Worm (Caenorhabditis elegans) whole organism, midembryonic: Measurements from ENCODE around the gene cyp-13A6.

Experiments
- T22C8.4 ChIP-seq: fragments of 200-800 bp; sonication (Bioruptor generic); IDR thresholded peaks from 2 replicates; pipeline ENCODE4 v1.3.6; 2022; ENCODE audit warnings: missing genetic modification characterization, missing compliant biosample characterization
- cog-1 ChIP-seq: sonication (generic microtip); optimal IDR thresholded peaks from 2 replicates; lab custom pipeline; 2016; ENCODE audit warnings: missing genetic modification characterization, missing compliant biosample characterization
- flt-1 ChIP-seq: fragments of 200-800 bp; sonication (Bioruptor generic); IDR thresholded peaks from 2 replicates; pipeline ENCODE4 v1.3.6; 2022; ENCODE audit warnings: missing genetic modification characterization, missing compliant biosample characterization
- klf-2 ChIP-seq: fragments of 200-800 bp; sonication (Bioruptor generic); conservative IDR thresholded peaks from 2 replicates; pipeline ENCODE4 v1.3.6; 2022; ENCODE audit warnings: missing genetic modification reagents, missing genetic modification characterization, missing compliant biosample characterization
- med-1 ChIP-seq: sonication (generic microtip); optimal IDR thresholded peaks from 2 replicates; lab custom pipeline; 2017; ENCODE audit warnings: missing genetic modification characterization, mild to moderate bottlenecking, missing compliant biosample characterization, antibody characterized with exemption, missing genetic modification reagents; ENCODE audit not compliant: insufficient read depth
- ref-1 ChIP-seq: fragments of 200-800 bp; sonication (Bioruptor generic); conservative IDR thresholded peaks from 2 replicates; pipeline ENCODE4 v1.3.6; 2022; ENCODE audit warnings: missing genetic modification reagents, missing genetic modification characterization, missing compliant biosample characterization
- tab-1 ChIP-seq: fragments of 200-800 bp; sonication (Bioruptor generic); IDR thresholded peaks from 2 replicates; pipeline ENCODE4 v1.3.6; 2022; ENCODE audit warnings: missing genetic modification characterization, missing compliant biosample characterization
- ztf-23 ChIP-seq: fragments of 200-800 bp; sonication (Bioruptor generic); IDR thresholded peaks from 2 replicates; pipeline ENCODE4 v1.3.6; 2022; ENCODE audit warnings: missing genetic modification reagents, missing genetic modification characterization, missing compliant biosample characterization
- ztf-29 ChIP-seq: fragments of 200-800 bp; sonication (Bioruptor generic); IDR thresholded peaks from 2 replicates; pipeline ENCODE4 v1.3.6; 2022; ENCODE audit warnings: missing genetic modification reagents, missing genetic modification characterization, missing compliant biosample characterization

The cyp-13A6 gene

DNA sequence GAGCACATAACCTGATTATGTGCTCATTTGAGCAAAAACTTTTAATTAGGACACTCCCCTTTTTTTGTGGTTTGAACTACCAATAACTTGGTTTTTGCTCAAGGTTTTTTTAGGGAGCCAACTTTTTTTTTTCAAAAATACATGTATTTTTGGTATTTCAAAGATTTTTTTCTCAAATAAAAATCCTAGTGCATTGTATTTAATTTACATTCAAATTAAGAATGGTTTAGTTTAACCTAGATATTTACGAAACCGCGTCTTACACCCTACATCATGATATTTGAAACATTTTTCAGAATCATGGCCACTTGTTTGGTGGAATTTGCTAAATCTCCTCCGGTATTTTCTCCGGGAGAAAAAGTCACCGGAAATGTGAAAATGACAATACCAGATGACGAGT, 32.3 kb upstream of the cyp-13A6 start, which contains the start of gene arrd-5:
TSS of gene arrd-5 (plus strand) at position 301 of the 400 bp plus-strand sequence.
- TF ChIP-seq tab-1 (GFP tag; lab: Robert Waterston, UW), result no peak
- no peak for TF ChIP-seq ref-1 (GFP tag; lab: Robert Waterston, UW)
- TF ChIP-seq flt-1 (GFP tag; lab: Robert Waterston, UW), result no peak
- no peak for TF ChIP-seq klf-2 (GFP tag; lab: Robert Waterston, UW)
- no peak for TF ChIP-seq ztf-29 (GFP tag; lab: Robert Waterston, UW)

- TF ChIP-seq med-1 (GFP tag; lab: Kevin White, UChicago) (no peak), klf-2 (GFP tag; lab: Robert Waterston, UW) (no peak), ztf-23 (GFP tag; lab: Robert Waterston, UW) (no peak), ztf-29 (GFP tag; lab: Robert Waterston, UW) (no peak), T22C8.4 (GFP tag; lab: Robert Waterston, UW) (no peak), cog-1 (tag; lab: Kevin White, UChicago) (no peak), ref-1 (GFP tag; lab: Robert Waterston, UW) (no peak), tab-1 (GFP tag; lab: Robert Waterston, UW) (no peak)
These were observed 31.2 kb upstream of the cyp-13A6 start, which contains the start of gene ZK938.3 for ce11 chrII:9833855-9834254. TSS of gene ZK938.3 (minus strand) at chrII:9833955.

DNA sequence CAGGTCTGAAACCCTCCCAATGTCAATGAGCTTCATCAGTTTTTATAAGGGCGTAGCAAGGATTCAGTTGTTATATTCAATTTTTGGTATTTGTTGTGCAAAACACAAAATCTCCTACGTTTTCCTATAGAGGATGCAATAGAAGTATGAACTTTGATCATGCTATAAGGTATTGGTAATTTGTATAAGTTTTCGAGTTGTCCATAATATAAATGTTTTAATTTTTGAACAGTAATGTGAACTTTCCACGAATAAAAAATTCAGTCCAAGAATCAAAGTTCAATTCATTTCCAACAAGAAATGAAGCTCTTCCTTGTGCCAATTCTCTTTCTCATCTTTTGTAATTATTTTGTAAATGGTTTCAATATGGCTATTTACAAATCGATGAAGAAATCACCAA, 28.4 kb upstream of the cyp-13A6 start, which contains the start of gene ZK938.12:
TSS of gene ZK938.12 (plus strand) at position 301 of the 400 bp plus-strand sequence.
- TF ChIP-seq ztf-29 (GFP tag; lab: Robert Waterston, UW), result no peak
- no peak for TF ChIP-seq cog-1 (tag; lab: Kevin White, UChicago)
- TF ChIP-seq ztf-23 (GFP tag; lab: Robert Waterston, UW), result no peak

DNA sequence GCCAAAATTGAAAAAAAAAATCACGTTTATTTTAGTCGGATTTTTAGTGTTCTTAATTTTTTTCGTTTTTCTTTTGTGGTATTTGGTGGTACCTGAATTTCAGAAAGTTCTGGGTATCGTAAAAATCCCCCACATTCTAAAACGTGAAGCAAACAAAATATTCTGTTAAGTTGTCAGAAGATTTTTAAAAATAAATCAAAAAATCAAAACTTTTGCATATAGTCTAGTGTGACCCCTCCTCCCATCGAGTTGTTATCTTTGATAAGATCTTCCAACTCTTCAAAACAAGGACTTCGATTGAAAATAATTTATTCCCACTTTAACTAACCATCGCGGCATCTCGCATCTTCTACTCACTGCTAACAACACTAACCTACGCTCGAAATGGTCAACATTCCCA, 26.5 kb upstream of the cyp-13A6 start, which contains the start of gene ZK938.1:
TSS of gene ZK938.1 (plus strand) at position 301 of the 400 bp plus-strand sequence.
- no peak for TF ChIP-seq tab-1 (GFP tag; lab: Robert Waterston, UW)
- TF ChIP-seq ztf-23 (GFP tag; lab: Robert Waterston, UW), result no peak
- TF ChIP-seq flt-1 (GFP tag; lab: Robert Waterston, UW), result no peak
- TF ChIP-seq ref-1 (GFP tag; lab: Robert Waterston, UW), result no peak
- no peak for TF ChIP-seq ztf-29 (GFP tag; lab: Robert Waterston, UW)
- TF ChIP-seq T22C8.4 (GFP tag; lab: Robert Waterston, UW), result no peak
- no peak for TF ChIP-seq klf-2 (GFP tag; lab: Robert Waterston, UW)
- TF ChIP-seq cog-1 (tag; lab: Kevin White, UChicago), result no peak
- TF ChIP-seq med-1 (GFP tag; lab: Kevin White, UChicago), result no peak

DNA sequence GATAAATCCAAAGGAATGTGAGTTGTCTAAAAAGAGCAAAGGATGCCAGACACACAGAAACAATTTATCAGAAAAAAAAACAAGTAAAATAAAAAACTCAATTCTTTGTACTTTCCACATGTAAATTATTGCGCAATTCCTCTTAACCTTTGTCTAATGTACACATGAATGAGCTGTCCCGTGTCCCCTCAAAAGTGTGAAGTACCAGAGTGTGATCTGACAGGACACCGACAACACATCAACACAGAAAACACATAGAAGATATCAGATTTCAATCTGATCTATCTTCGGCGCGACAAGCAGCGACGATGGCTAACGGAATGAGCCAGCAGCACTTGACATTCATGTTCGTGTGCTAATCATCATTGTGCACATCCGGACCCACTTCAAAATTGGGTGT, 25.9 kb upstream of the cyp-13A6 start:
- TF ChIP-seq klf-2 (GFP tag; lab: Robert Waterston, UW), result no peak
- no peak for TF ChIP-seq tab-1 (GFP tag; lab: Robert Waterston, UW)
- no peak for TF ChIP-seq ztf-29 (GFP tag; lab: Robert Waterston, UW)
- no peak for TF ChIP-seq T22C8.4 (GFP tag; lab: Robert Waterston, UW)
- TF ChIP-seq ztf-23 (GFP tag; lab: Robert Waterston, UW), result no peak
- no peak for TF ChIP-seq cog-1 (tag; lab: Kevin White, UChicago)

- TF ChIP-seq T22C8.4 (GFP tag; lab: Robert Waterston, UW) (no peak), ztf-29 (GFP tag; lab: Robert Waterston, UW) (no peak), ztf-23 (GFP tag; lab: Robert Waterston, UW) (no peak)
These were observed 25.2 kb upstream of the cyp-13A6 start, which contains the start of gene eyg-1 for ce11 chrII:9827852-9828251. TSS of gene eyg-1 (minus strand) at chrII:9827952.

ce11 chrII:9826946-9827345, 24.3 kb upstream of the cyp-13A6 start:
- TF ChIP-seq klf-2 (GFP tag; lab: Robert Waterston, UW) (no peak), tab-1 (GFP tag; lab: Robert Waterston, UW) (no peak), ztf-29 (GFP tag; lab: Robert Waterston, UW) (no peak), med-1 (GFP tag; lab: Kevin White, UChicago) (no peak), ztf-23 (GFP tag; lab: Robert Waterston, UW) (no peak), flt-1 (GFP tag; lab: Robert Waterston, UW) (no peak), T22C8.4 (GFP tag; lab: Robert Waterston, UW) (no peak), ref-1 (GFP tag; lab: Robert Waterston, UW) (no peak), cog-1 (tag; lab: Kevin White, UChicago) (no peak)

- no peak for TF ChIP-seq ztf-23 (GFP tag; lab: Robert Waterston, UW)
- no peak for TF ChIP-seq ref-1 (GFP tag; lab: Robert Waterston, UW)
- TF ChIP-seq T22C8.4 (GFP tag; lab: Robert Waterston, UW), result no peak
- no peak for TF ChIP-seq ztf-29 (GFP tag; lab: Robert Waterston, UW)
- TF ChIP-seq klf-2 (GFP tag; lab: Robert Waterston, UW), result no peak
- TF ChIP-seq tab-1 (GFP tag; lab: Robert Waterston, UW), result no peak
- TF ChIP-seq flt-1 (GFP tag; lab: Robert Waterston, UW), result no peak
- no peak for TF ChIP-seq med-1 (GFP tag; lab: Kevin White, UChicago)
- no peak for TF ChIP-seq cog-1 (tag; lab: Kevin White, UChicago)
These were observed 4.9 kb upstream of the cyp-13A6 start, which contains the start of gene cyp-13A8 for ce11 chrII:9807519-9807972. TSS of gene cyp-13A8 (minus strand) at chrII:9807569.

ce11 chrII:9803320-9803719, 699 bp upstream of the cyp-13A6 start, which contains the start of gene cyp-13A7:
TSS of gene cyp-13A7 (plus strand) at chrII:9803620.
- TF ChIP-seq T22C8.4 (GFP tag; lab: Robert Waterston, UW) (no peak), klf-2 (GFP tag; lab: Robert Waterston, UW) (no peak), tab-1 (GFP tag; lab: Robert Waterston, UW) (no peak), flt-1 (GFP tag; lab: Robert Waterston, UW) (no peak), ref-1 (GFP tag; lab: Robert Waterston, UW) (no peak), ztf-23 (GFP tag; lab: Robert Waterston, UW) (no peak), med-1 (GFP tag; lab: Kevin White, UChicago) (no peak), cog-1 (tag; lab: Kevin White, UChicago) (no peak), ztf-29 (GFP tag; lab: Robert Waterston, UW) (no peak)
